Fruit fly (Drosophila melanogaster): ENCODE measurements around the gene CG42823.

dm6 chr3R:17449402-17449801, 44.5 kb upstream of the CG42823 start:
- TF ChIP-seq psq (GFP tag; optimal IDR thresholded peaks at IDR 0.05) (no peak), foxo (GFP tag; optimal IDR thresholded peaks at IDR 0.05) (no peak), dmrt93B (GFP tag; optimal IDR thresholded peaks at IDR 0.05) (no peak), GATAd (GFP tag; optimal IDR thresholded peaks at IDR 0.05) (no peak), OdsH (GFP tag; optimal IDR thresholded peaks at IDR 0.05) (no peak), N (GFP tag; optimal IDR thresholded peaks at IDR 0.05) (no peak), dsf (GFP tag; optimal IDR thresholded peaks at IDR 0.05; ENCODE audit: borderline replicate concordance) (no peak), Vsx2 (GFP tag; optimal IDR thresholded peaks at IDR 0.05; ENCODE audit: partially characterized antibody) (no peak), Dfd (GFP tag; optimal IDR thresholded peaks at IDR 0.05) (no peak), CrebA (GFP tag; optimal IDR thresholded peaks at IDR 0.05; ENCODE audit: borderline replicate concordance) (no peak), Abd-B (GFP tag; optimal IDR thresholded peaks at IDR 0.05) (no peak), Jra (GFP tag; optimal IDR thresholded peaks at IDR 0.05) (no peak), Hnf4 (GFP tag; optimal IDR thresholded peaks at IDR 0.05) (no peak), sv (GFP tag; optimal IDR thresholded peaks at IDR 0.05) (no peak)
